Fruit fly (Drosophila melanogaster): ENCODE data around the gene emc.

emc gene

dm6 chr3L:765515-766292, 16.5 kb downstream of the emc start (continued):
- TF ChIP-seq Sox100B (GFP tag; optimal IDR thresholded peaks at IDR 0.05) = peak; percentile 34
- no peak for TF ChIP-seq CG12071 (GFP tag; optimal IDR thresholded peaks at IDR 0.05)
- TF ChIP-seq Blimp-1 (GFP tag; optimal IDR thresholded peaks at IDR 0.05) = peak; percentile 10
- TF ChIP-seq CG8089 (GFP tag; optimal IDR thresholded peaks at IDR 0.05) = no peak
- TF ChIP-seq Hr39 (optimal IDR thresholded peaks at IDR 0.05) = no peak
- TF ChIP-seq bbx (GFP tag; IDR thresholded peaks at IDR 0.05; ENCODE audit: partially characterized antibody) = 0 out of 2 replicates have a peak, but pooled peaks have one; percentile 9
- TF ChIP-seq so (GFP tag; IDR thresholded peaks at IDR 0.05) = no peak
- TF ChIP-seq CG8359 (GFP tag; optimal IDR thresholded peaks at IDR 0.05; ENCODE audit: borderline replicate concordance) = no peak
- peak; percentile 15 for TF ChIP-seq phol (tag; optimal IDR thresholded peaks at IDR 0.05)
- TF ChIP-seq CG17385 (GFP tag; optimal IDR thresholded peaks at IDR 0.05) = no peak
- peak; percentile 78 for TF ChIP-seq D19A (tag; optimal IDR thresholded peaks at IDR 0.05)
- TF ChIP-seq CG17328 (GFP tag; IDR thresholded peaks at IDR 0.05) = 0 out of 2 replicates have a peak, but pooled peaks have one; percentile 34
- TF ChIP-seq sna (GFP tag; IDR thresholded peaks at IDR 0.05; ENCODE audit: partially characterized antibody) = 0 out of 2 replicates have a peak, but pooled peaks have one; percentile 33
- no peak for TF ChIP-seq Mes4 (GFP tag; optimal IDR thresholded peaks at IDR 0.05)
- no peak for TF ChIP-seq CG14965 (GFP tag; optimal IDR thresholded peaks at IDR 0.05; ENCODE audit: borderline replicate concordance)
- TF ChIP-seq nom (GFP tag; optimal IDR thresholded peaks at IDR 0.05) = peak; percentile 8
- TF ChIP-seq CG9437 (GFP tag; optimal IDR thresholded peaks at IDR 0.05) = no peak
- TF ChIP-seq CoRest (tag; optimal IDR thresholded peaks at IDR 0.05) = peak; percentile 8
- no peak for TF ChIP-seq al (GFP tag; IDR thresholded peaks at IDR 0.05)
- TF ChIP-seq Oaz (GFP tag; IDR thresholded peaks at IDR 0.05) = no peak
- TF ChIP-seq Drgx (GFP tag; IDR thresholded peaks at IDR 0.05) = peak; percentile 65
- TF ChIP-seq Ets65A (GFP tag) = peak; percentile 81
- TF ChIP-seq CG13287 (GFP tag; IDR thresholded peaks at IDR 0.05; ENCODE audit: partially characterized antibody) = no peak
- TF ChIP-seq danr (GFP tag; IDR thresholded peaks at IDR 0.05) = 0 out of 2 replicates have a peak, but pooled peaks have one; percentile 28
- TF ChIP-seq Dip2 (GFP tag; IDR thresholded peaks at IDR 0.05) = no peak
- no peak for TF ChIP-seq Ravus (GFP tag; IDR thresholded peaks at IDR 0.05)
- TF ChIP-seq Meics (GFP tag; optimal IDR thresholded peaks at IDR 0.05) = no peak
- TF ChIP-seq chinmo (GFP tag; IDR thresholded peaks at IDR 0.05; ENCODE audit: partially characterized antibody) = no peak
- TF ChIP-seq ssp (GFP tag; IDR thresholded peaks at IDR 0.05) = 0 out of 2 replicates have a peak, but pooled peaks have one; percentile 8
- no peak for TF ChIP-seq ftz-f1 (GFP tag; optimal IDR thresholded peaks at IDR 0.05)
- TF ChIP-seq CG11723 (GFP tag; optimal IDR thresholded peaks at IDR 0.05) = no peak
- TF ChIP-seq HLH4C (GFP tag; IDR thresholded peaks at IDR 0.05; ENCODE audit: partially characterized antibody) = peak; percentile 72
- peak in 1 of 2 experiments; percentile 1 for TF ChIP-seq bsh (GFP tag; optimal IDR thresholded peaks at IDR 0.05)
- no peak for TF ChIP-seq CG7745 (tag; optimal IDR thresholded peaks at IDR 0.05)
- TF ChIP-seq CG11398 (GFP tag; optimal IDR thresholded peaks at IDR 0.05) = no peak
- TF ChIP-seq YL-1 (GFP tag; optimal IDR thresholded peaks at IDR 0.05) = no peak
- no peak for TF ChIP-seq CG6175 (GFP tag; IDR thresholded peaks at IDR 0.05)
- TF ChIP-seq CG43689 (GFP tag; IDR thresholded peaks at IDR 0.05) = no peak
- TF ChIP-seq oc (tag; optimal IDR thresholded peaks at IDR 0.05) = no peak
- peak; percentile 58 for TF ChIP-seq dmrt99B (tag; optimal IDR thresholded peaks at IDR 0.05)
- no peak for TF ChIP-seq CG11560 (tag; IDR thresholded peaks at IDR 0.05)
- TF ChIP-seq CG13296 (GFP tag; optimal IDR thresholded peaks at IDR 0.05) = no peak
- no peak for TF ChIP-seq CG6791 (GFP tag; IDR thresholded peaks at IDR 0.05; ENCODE audit: partially characterized antibody)
- no peak for TF ChIP-seq Tbp (GFP tag; optimal IDR thresholded peaks at IDR 0.05)
- TF ChIP-seq Aef1 (GFP tag; IDR thresholded peaks at IDR 0.05) = no peak
- no peak for TF ChIP-seq Dfd (GFP tag; optimal IDR thresholded peaks at IDR 0.05)
- no peak for TF ChIP-seq wdn (GFP tag; IDR thresholded peaks at IDR 0.05)
- no peak for TF ChIP-seq z (GFP tag; IDR thresholded peaks at IDR 0.05)
- TF ChIP-seq CG2678 (tag; optimal IDR thresholded peaks at IDR 0.05) = peak; percentile 40
